Worm (Caenorhabditis elegans) whole organism, late embryonic: ENCODE data around the gene cutl-11.

Source experiments
- C08G9.2 ChIP-seq: sonication (generic microtip); optimal IDR thresholded peaks from 2 replicates; lab custom pipeline; 2016; ENCODE audit warnings: mild to moderate bottlenecking, missing genetic modification characterization, moderate library complexity, missing compliant biosample characterization
- F13H6.1 ChIP-seq: sonication (generic microtip); optimal IDR thresholded peaks from 2 replicates; lab custom pipeline; 2016; ENCODE audit warnings: missing genetic modification characterization, missing compliant biosample characterization
- K09A11.1 ChIP-seq: sonication (generic microtip); optimal IDR thresholded peaks from 2 replicates; lab custom pipeline; 2017; ENCODE audit warnings: antibody characterized with exemption, mild to moderate bottlenecking, missing genetic modification characterization, missing compliant biosample characterization; ENCODE audit not compliant: insufficient read depth
- lin-11 ChIP-seq: fragments of 200-800 bp; sonication (Bioruptor generic); optimal IDR thresholded peaks from 2 replicates; lab custom pipeline; 2018; ENCODE audit warnings: mild to moderate bottlenecking, missing genetic modification characterization, missing compliant biosample characterization
- nfya-1 ChIP-seq: sonication (generic microtip); optimal IDR thresholded peaks from 2 replicates; lab custom pipeline; 2017; ENCODE audit warnings: missing genetic modification characterization, mild to moderate bottlenecking, missing compliant biosample characterization, antibody characterized with exemption, moderate library complexity
- nhr-11 ChIP-seq: fragments of 150-350 bp; optimal IDR thresholded peaks from 2 replicates; lab custom pipeline; 2014; ENCODE audit warnings: missing biosample characterization, missing genetic modification characterization
- pros-1 ChIP-seq: fragments of 150-350 bp; optimal IDR thresholded peaks from 2 replicates; lab custom pipeline; 2014; ENCODE audit warnings: missing biosample characterization, missing genetic modification reagents, missing genetic modification characterization
- rnt-1 ChIP-seq: sonication (generic microtip); optimal IDR thresholded peaks from 2 replicates; lab custom pipeline; 2016; ENCODE audit warnings: missing genetic modification characterization, missing compliant biosample characterization
- sox-4 ChIP-seq: sonication (generic microtip); optimal IDR thresholded peaks from 2 replicates; lab custom pipeline; 2017; ENCODE audit warnings: mild to moderate bottlenecking, missing genetic modification characterization, inconsistent platforms, missing compliant biosample characterization
- syd-9 ChIP-seq: sonication (generic microtip); optimal IDR thresholded peaks from 2 replicates; lab custom pipeline; 2016; ENCODE audit warnings: mild to moderate bottlenecking, missing genetic modification characterization, moderate library complexity, missing compliant biosample characterization
- ztf-16 ChIP-seq: sonication (generic microtip); optimal IDR thresholded peaks from 2 replicates; lab custom pipeline; 2017; ENCODE audit warnings: missing genetic modification characterization, missing compliant biosample characterization

DNA sequence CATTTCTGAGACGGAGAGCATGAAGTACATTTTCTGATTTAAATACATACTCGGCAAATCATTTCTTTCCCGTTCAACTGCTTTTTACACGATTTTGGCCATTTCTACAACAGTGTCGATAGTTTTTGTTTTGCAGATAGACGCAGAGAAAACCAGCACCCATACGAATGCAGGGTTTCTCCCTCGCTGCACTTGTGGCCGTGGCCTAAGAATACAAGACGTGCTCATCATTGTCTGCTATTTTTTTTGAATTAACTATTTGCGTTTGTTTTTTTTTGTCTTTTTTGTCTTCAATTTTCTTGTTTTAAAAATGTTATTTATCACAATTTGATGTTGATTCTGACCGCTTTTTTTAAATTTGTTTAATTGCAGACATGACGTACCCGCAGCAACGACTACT is 42.4 kb upstream of the cutl-11 start, which contains the start of gene smcl-1:
- TF ChIP-seq pros-1 (tag; lab: Kevin White, UChicago) (no peak), syd-9 (no peak), nhr-11 (no peak), C08G9.2 (tag; lab: Kevin White, UChicago) (peak; percentile 42), sox-4 (tag; lab: Kevin White, UChicago) (no peak), lin-11 (tag; lab: Kevin White, UChicago) (no peak), nfya-1 (peak; percentile 41), K09A11.1 (no peak), F13H6.1 (tag; lab: Kevin White, UChicago) (no peak), rnt-1 (tag; lab: Kevin White, UChicago) (no peak), ztf-16 (tag; lab: Kevin White, UChicago) (no peak)
